Fruit fly (Drosophila melanogaster): Measurements from ENCODE around the gene CG1958.

The CG1958 gene

dm6 chrX:7266604-7267003 is at the start of gene CG1958:
Gene CG1958 (plus strand): TSS chrX:7266904.
- no peak for TF ChIP-seq Pif1B (GFP tag; optimal IDR thresholded peaks at IDR 0.05)

- TF ChIP-seq CG34367 (tag; optimal IDR thresholded peaks at IDR 0.05): no peak
- TF ChIP-seq CG8301 (tag; optimal IDR thresholded peaks at IDR 0.05): no peak
- TF ChIP-seq CG12605 (GFP tag; IDR thresholded peaks at IDR 0.05): no peak
Measured at dm6 chrX:7221149-7221548, 45.6 kb upstream of the CG1958 start.

- no peak for TF ChIP-seq fd96Ca (GFP tag; IDR thresholded peaks at IDR 0.05)
- no peak for TF ChIP-seq D1 (tag; optimal IDR thresholded peaks at IDR 0.05)
- peak; percentile 59 for TF ChIP-seq CG17806 (tag; optimal IDR thresholded peaks at IDR 0.05)
- TF ChIP-seq CG34367 (tag; optimal IDR thresholded peaks at IDR 0.05): peak; percentile 52
- peak; percentile 48 for TF ChIP-seq CG14655 (GFP tag; optimal IDR thresholded peaks at IDR 0.05)
- TF ChIP-seq Snoo (tag; optimal IDR thresholded peaks at IDR 0.05): no peak
- no peak for TF ChIP-seq rn (GFP tag; IDR thresholded peaks at IDR 0.05)
- peak; percentile 7 for TF ChIP-seq gl (tag; optimal IDR thresholded peaks at IDR 0.05)
- TF ChIP-seq Pif1B (GFP tag; optimal IDR thresholded peaks at IDR 0.05): no peak
- 0 out of 2 replicates have a peak, but pooled peaks have one; percentile 24 for TF ChIP-seq CG12605 (GFP tag; IDR thresholded peaks at IDR 0.05)
- no peak for TF ChIP-seq CG32121 (GFP tag; IDR thresholded peaks at IDR 0.05)
- peak; percentile 58 for TF ChIP-seq CG9948 (tag; optimal IDR thresholded peaks at IDR 0.05)
- TF ChIP-seq CG15710 (tag; optimal IDR thresholded peaks at IDR 0.05): peak; percentile 73
- no peak for TF ChIP-seq CG4496 (GFP tag; IDR thresholded peaks at IDR 0.05)
- no peak for TF ChIP-seq Ets98B (GFP tag; IDR thresholded peaks at IDR 0.05)
- peak; percentile 47 for TF ChIP-seq Pif1A (GFP tag; optimal IDR thresholded peaks at IDR 0.05)
- peak; percentile 4 for TF ChIP-seq CG8301 (tag; optimal IDR thresholded peaks at IDR 0.05)
- TF ChIP-seq EcR (GFP tag; optimal IDR thresholded peaks at IDR 0.05): no peak
- peak; percentile 35 for TF ChIP-seq CG13204 (GFP tag; optimal IDR thresholded peaks at IDR 0.05)
- no peak for TF ChIP-seq CG10348 (GFP tag; IDR thresholded peaks at IDR 0.05)
- peak; percentile 73 for TF ChIP-seq CG8159 (tag; optimal IDR thresholded peaks at IDR 0.05)
Measured at dm6 chrX:7222115-7222891, 44.4 kb upstream of the CG1958 start.

- TF ChIP-seq Pif1A (GFP tag; optimal IDR thresholded peaks at IDR 0.05): no peak
- no peak for TF ChIP-seq CG8159 (tag; optimal IDR thresholded peaks at IDR 0.05)
- TF ChIP-seq fd96Ca (GFP tag; IDR thresholded peaks at IDR 0.05): no peak
- no peak for TF ChIP-seq CG32121 (GFP tag; IDR thresholded peaks at IDR 0.05)
- no peak for TF ChIP-seq CG8301 (tag; optimal IDR thresholded peaks at IDR 0.05)
- no peak for TF ChIP-seq Pif1B (GFP tag; optimal IDR thresholded peaks at IDR 0.05)
- TF ChIP-seq CG14655 (GFP tag; optimal IDR thresholded peaks at IDR 0.05): no peak
- TF ChIP-seq CG4496 (GFP tag; IDR thresholded peaks at IDR 0.05): no peak
- no peak for TF ChIP-seq CG15710 (tag; optimal IDR thresholded peaks at IDR 0.05)
- TF ChIP-seq CG10348 (GFP tag; IDR thresholded peaks at IDR 0.05): no peak
- TF ChIP-seq gl (tag; optimal IDR thresholded peaks at IDR 0.05): no peak
Measured at dm6 chrX:7225980-7226607, 40.6 kb upstream of the CG1958 start.

- no peak for TF ChIP-seq CG10348 (GFP tag; IDR thresholded peaks at IDR 0.05)
- no peak for TF ChIP-seq CG32121 (GFP tag; IDR thresholded peaks at IDR 0.05)
- no peak for TF ChIP-seq CG12605 (GFP tag; IDR thresholded peaks at IDR 0.05)
- no peak for TF ChIP-seq Ets98B (GFP tag; IDR thresholded peaks at IDR 0.05)
- TF ChIP-seq CG8159 (tag; optimal IDR thresholded peaks at IDR 0.05): no peak
- no peak for TF ChIP-seq Snoo (tag; optimal IDR thresholded peaks at IDR 0.05)
Measured at dm6 chrX:7227311-7227710, 39.4 kb upstream of the CG1958 start.

dm6 chrX:7228599-7228998 is 38.1 kb upstream of the CG1958 start:
- TF ChIP-seq CG34367 (tag; optimal IDR thresholded peaks at IDR 0.05) (no peak), EcR (GFP tag; optimal IDR thresholded peaks at IDR 0.05) (no peak), CG10348 (GFP tag; IDR thresholded peaks at IDR 0.05) (no peak), CG12605 (GFP tag; IDR thresholded peaks at IDR 0.05) (no peak), Pif1B (GFP tag; optimal IDR thresholded peaks at IDR 0.05) (no peak), D1 (tag; optimal IDR thresholded peaks at IDR 0.05) (no peak), CG32121 (GFP tag; IDR thresholded peaks at IDR 0.05) (no peak), Ets98B (GFP tag; IDR thresholded peaks at IDR 0.05) (no peak), CG8301 (tag; optimal IDR thresholded peaks at IDR 0.05) (no peak), Snoo (tag; optimal IDR thresholded peaks at IDR 0.05) (no peak), CG15710 (tag; optimal IDR thresholded peaks at IDR 0.05) (no peak), CG14655 (GFP tag; optimal IDR thresholded peaks at IDR 0.05) (no peak), CG17806 (tag; optimal IDR thresholded peaks at IDR 0.05) (no peak), rn (GFP tag; IDR thresholded peaks at IDR 0.05) (no peak), fd96Ca (GFP tag; IDR thresholded peaks at IDR 0.05) (no peak), CG9948 (tag; optimal IDR thresholded peaks at IDR 0.05) (no peak), CG4496 (GFP tag; IDR thresholded peaks at IDR 0.05) (no peak)
